Worm (Caenorhabditis elegans): Measurements from ENCODE around the gene abu-13.

DNA sequence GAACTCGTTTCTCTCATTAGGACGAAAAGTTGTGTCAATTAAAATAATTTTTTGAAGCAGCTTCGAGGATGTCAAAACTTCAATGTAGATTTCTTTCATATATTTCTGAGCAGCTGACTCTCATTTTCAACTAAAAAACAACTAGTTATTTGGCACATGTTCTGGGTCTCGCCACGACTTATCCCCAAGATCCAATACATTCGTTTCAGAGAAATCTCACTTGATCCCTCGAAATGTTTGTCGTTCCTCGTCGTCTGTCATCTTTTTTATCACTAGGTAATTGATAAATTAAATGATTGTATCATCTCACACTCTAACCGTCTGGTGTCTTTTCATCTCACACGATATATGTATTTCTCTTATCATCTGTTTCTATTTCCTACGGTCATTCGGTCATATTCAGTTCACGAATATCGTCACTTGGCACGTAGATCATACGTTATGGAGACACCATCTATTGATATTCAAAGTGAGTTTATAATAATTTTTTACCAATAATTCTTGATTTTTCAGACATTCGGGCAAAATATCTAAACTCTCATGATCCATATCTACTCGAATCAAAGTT lies 16.3 kb upstream of the abu-13 start, which contains the start of the genes rpn-6.1 and F57B9.1:
- no peak for TF ChIP-seq dao-5 (tag; optimal IDR thresholded peaks at IDR 0.05)
- no peak for TF ChIP-seq him-1 (tag; optimal IDR thresholded peaks at IDR 0.05)
